Fruit fly (Drosophila melanogaster) ovary, adult (tissue): ENCODE data around the gene CG7530.

ENCODE experiments used
- CG17801 ChIP-seq: fragments of 200-800 bp; optimal IDR thresholded peaks from 2 replicates; lab custom pipeline; 2019; ENCODE audit warnings: missing biosample characterization, mild to moderate bottlenecking, missing genetic modification characterization, moderate library complexity; ENCODE audit not compliant: partially characterized antibody

CG7530 gene

DNA sequence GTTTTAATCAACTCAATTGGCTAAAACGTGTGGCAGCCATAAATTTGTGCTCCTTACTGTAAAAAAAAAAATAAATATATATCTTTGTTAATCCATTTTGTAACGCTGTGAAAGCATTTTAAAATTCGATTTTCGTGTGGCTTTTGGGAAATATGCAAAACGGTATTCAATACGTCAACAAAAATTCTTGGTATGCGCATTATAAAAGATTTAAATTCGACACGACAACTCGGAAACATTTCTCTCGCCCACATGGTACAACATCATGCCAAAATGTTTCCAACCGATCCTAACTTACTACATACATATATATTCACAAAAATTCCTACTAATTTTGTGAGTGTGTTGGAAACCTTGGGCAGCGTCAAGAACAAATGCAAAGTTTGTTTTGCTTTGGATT is 20.6 kb downstream of the CG7530 start:
- no peak for TF ChIP-seq CG17801 (GFP tag; lab: Kevin White, UChicago)

- no peak for TF ChIP-seq CG17801 (GFP tag; lab: Kevin White, UChicago)
Observed at dm6 chr3R:14709480-14709984, 21.8 kb downstream of the CG7530 start.

DNA sequence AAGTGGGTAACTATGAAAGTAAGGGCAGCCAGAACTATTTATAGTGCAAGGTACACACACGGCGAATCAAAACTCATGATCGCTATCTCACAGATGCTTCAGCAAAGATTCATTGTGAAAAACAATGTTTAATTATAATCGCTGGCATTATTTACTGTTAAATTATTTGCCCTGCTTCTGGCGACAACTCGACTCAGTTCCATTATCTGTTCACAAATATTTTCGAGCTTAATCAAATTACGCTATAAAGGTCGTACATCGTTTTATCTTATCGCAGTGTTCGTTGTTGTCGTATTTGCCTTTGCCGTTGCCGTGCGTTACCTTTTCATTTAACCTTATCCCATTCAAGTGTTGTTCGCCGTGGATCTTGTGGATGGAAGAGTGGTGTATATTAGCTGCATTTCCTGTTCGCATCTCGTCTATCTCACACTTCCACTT is 22.3 kb downstream of the CG7530 start:
- no peak for TF ChIP-seq CG17801 (GFP tag; lab: Kevin White, UChicago)

DNA sequence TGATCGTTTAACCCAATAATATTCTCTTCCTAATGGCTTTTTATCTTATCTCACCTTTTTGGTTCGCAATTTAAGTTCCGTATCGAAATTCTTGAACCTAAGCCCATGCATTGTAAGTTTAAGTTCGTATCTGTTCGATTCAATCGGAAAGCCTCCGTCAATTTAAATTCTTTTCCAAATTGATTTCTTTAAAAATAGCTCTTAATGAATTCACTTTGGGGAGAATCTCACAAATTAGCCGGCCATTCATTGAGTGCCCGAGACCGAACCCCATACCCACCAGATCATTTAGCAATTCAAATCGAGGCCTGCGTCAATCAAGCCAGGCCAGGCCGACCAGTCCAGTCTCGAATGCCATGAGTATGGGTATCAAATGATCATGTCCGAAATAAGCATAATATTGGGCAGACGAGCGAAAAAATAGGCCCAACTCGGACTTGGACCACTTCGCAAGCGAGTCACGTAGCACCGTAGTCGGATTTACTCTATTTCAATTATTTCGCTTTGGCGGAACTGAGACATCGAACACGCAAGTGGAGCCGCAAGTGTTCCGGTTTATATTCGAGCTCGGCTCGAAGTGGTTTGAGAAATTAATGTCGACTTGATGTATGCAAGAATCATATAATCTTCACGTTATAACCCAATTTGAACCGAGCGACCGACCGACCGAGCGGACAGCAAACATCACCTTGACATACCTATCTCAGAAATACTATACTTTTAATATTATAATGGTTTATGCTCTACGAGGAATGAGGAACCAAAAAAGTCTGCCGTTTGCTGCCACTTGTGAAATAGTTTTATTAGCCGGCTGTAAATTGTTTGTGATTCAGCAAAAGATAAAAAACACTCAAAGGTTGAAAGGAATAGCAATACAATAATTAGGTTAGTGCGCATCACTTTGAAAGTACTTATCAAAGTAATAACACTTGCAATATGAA is 23.3 kb downstream of the CG7530 start:
- no peak for TF ChIP-seq CG17801 (GFP tag; lab: Kevin White, UChicago)

DNA sequence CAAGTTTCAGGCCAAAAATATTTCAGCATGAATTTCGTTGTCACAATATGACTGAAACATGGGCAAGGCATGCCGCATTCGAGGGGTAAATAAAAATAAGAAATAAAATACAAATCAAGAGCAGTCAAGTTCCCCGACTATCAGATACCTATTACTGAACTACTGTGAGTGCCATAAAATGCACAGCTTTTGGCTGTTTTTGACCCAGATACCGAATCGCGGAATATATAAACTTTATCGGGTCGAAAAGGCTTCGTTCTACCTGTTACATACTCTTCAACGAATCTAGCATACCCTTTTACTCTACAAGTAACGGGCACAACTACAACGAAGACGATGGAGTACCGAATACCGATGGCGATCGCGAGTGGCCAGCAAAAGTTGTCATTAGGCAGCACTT is 24.4 kb downstream of the CG7530 start:
- peak; percentile 6 for TF ChIP-seq CG17801 (GFP tag; lab: Kevin White, UChicago)

dm6 chr3R:14706354-14706753 is 25.0 kb downstream of the CG7530 start:
- TF ChIP-seq CG17801 (GFP tag; lab: Kevin White, UChicago), result no peak

dm6 chr3R:14705270-14705669 is 26.0 kb downstream of the CG7530 start:
- TF ChIP-seq CG17801 (GFP tag; lab: Kevin White, UChicago), result peak; percentile 31

DNA sequence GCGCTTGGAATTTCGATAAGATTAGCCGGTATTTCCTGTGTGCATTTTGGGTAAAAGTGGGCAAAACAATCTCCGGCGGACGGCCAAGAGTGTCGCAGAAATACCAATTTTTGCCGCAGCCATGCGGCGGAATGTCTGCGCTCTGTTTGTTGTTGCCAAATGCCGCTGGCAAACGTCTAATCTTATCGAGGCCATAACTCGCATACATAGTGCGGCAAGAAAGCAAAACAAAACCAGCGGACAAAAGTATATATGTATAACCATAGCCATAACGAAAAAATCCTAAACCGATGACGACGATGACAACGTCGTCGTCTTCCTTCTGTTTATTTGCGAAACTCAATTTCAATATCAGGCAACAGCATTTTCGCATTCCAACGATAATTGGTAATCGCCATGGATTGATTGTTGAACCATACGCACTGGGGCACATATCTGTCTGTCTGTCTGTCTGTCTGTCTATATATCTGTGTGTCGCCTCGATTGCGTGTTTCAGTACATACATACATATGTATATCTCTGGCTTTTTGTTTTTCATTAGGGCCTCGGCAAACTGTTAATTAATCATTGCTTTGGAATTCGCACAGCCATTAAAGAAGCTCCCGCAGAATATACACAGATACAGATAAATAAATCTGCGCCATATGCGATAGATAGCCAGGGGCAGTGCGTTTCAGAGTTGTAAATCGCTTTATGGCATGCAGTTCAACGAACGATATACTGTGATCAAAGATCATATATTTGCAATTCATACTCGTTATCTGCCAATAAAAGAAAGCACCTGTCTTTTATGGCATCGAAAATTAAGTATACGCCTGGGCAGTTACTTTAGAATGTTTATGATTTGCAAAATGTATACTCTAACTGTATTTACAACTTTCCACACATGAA is 27.8 kb downstream of the CG7530 start:
- no peak for TF ChIP-seq CG17801 (GFP tag; lab: Kevin White, UChicago)

DNA sequence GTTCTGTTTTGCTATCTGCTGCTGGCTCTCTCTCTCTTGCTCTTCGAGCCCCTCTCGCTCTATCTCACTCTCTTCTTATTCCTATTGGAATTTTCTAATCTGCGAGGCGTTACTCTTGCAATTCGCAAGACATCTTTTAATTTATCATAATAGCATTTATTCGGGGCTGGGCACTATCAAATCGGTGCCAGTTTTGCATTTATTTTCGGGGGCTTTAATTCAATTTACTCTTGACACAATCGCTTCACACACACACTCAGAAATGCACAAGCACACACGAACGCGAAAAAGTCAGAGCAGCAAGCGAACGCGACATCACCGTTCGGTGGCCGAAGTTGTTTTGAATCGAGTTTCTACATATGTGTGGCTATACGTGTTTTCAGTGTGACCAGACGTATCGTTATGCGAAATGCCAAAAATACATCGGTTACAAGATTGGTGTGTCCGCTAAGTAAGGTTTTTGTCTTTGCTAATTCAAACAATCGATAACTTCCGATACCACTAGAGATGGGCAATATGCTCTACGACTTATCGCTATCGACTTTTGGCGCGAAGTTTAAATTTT is 34.3 kb downstream of the CG7530 start, which contains the start of gene Meltrin:
TSS of gene Meltrin (minus strand) at position 344 of the 565 bp plus-strand sequence.
- TF ChIP-seq CG17801 (GFP tag; lab: Kevin White, UChicago), result peak; percentile 84

dm6 chr3R:14695665-14696064 is 35.6 kb downstream of the CG7530 start:
- TF ChIP-seq CG17801 (GFP tag; lab: Kevin White, UChicago), result no peak

DNA sequence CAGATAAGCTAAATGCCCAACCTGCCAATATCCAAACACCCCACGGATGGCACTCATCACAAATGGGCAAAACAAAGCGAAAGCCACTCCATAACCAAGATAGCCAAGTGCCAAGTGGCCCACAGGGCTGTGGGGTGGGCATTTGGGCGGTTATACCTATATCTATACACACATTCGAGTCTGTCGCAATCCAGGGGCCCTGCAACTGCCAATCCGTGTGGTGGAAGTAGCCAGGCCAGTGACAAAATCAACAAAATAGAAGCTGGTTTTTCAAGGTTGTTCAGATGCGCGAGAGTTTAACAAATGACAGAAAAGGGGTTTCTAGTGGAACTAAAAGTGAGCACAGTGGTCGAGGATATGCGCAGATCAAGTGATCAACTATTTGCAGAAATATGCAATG is 36.3 kb downstream of the CG7530 start:
- no peak for TF ChIP-seq CG17801 (GFP tag; lab: Kevin White, UChicago)

DNA sequence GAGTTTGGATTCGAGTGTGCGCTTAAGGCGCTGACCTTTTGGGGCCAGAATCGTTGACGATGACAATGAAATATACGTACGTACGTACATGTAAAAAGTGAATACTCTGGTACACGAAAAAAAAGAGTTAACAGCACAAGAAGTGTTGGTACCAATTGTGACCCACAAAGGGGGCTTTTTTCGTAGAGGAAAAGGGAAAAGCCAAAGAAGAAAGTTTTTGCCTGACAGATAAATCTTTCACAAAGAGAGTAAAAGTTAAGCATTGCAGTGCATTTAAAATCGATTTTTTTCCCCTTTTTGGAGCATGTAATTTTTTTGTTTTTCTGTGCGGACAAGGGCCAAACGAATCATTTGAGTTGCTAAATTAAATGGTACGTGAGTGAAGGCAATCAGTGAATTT is 36.7 kb downstream of the CG7530 start:
- TF ChIP-seq CG17801 (GFP tag; lab: Kevin White, UChicago), result no peak

dm6 chr3R:14692971-14693253 is 38.4 kb downstream of the CG7530 start:
- TF ChIP-seq CG17801 (GFP tag; lab: Kevin White, UChicago), result no peak

DNA sequence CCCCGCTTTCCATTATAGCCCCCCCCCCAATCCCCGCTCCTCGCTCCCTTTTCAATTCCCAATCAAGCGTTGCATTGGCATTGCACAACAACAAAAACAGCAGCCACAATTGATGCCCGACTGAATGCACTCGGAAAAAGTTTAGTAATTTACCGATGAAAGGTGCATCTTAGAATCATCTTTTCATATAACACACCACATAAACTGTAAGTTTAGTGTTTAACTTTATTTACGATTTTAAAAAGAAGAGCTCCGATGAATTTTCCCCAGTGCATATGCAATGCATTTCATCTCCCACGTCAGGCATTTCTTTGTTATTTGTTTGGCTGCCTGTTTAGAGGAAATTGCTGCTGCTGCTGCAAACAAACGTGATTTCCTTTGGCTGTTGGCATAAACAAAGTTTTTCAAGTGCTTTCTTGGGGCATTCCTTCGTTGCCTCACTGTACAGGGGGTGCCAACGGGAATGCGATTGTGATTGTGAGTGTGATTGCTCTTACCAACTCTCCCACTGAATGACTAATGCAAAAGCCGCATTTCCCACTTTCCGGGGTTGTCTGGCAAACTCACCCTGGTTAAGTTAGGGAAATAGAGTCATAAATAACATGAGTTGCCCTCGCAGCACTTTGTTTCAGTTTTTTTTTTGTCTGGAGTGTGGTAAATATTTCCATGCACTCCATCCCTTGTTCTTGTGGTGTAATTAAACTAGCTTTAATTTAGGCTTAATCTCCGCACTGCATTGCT is 38.9 kb downstream of the CG7530 start:
- TF ChIP-seq CG17801 (GFP tag; lab: Kevin White, UChicago), result no peak
